Worm (Caenorhabditis elegans): Measurements from ENCODE around the gene F37B12.3.

F37B12.3 gene

ce11 chrII:9056215-9056819, 15.1 kb upstream of the F37B12.3 start (continued):
- TF ChIP-seq sdz-38 (tag; optimal IDR thresholded peaks at IDR 0.05) (no peak), snpc-1.1 (tag; optimal IDR thresholded peaks at IDR 0.05; ENCODE audit: insufficient read depth) (no peak), mxl-1 (tag; optimal IDR thresholded peaks at IDR 0.05) (no peak), F57C9.4 (tag; optimal IDR thresholded peaks at IDR 0.05) (no peak), nhr-179 (tag; optimal IDR thresholded peaks at IDR 0.05) (no peak), D2030.7 (GFP tag; IDR thresholded peaks at IDR 0.05) (peak; percentile 60; the same call in 1 of the 2 replicates), nfya-2 (GFP tag; IDR thresholded peaks at IDR 0.05) (peak; percentile 9; the same call in 1 of the 2 replicates)

- TF ChIP-seq lsl-1 (GFP tag; optimal IDR thresholded peaks at IDR 0.05) (peak; percentile 73), cebp-1 (GFP tag; IDR thresholded peaks at IDR 0.05) (0 out of 2 replicates have a peak, but pooled peaks have one; percentile 28), cebp-1 (tag; optimal IDR thresholded peaks at IDR 0.05) (peak; percentile 75), aptf-3 (GFP tag; IDR thresholded peaks at IDR 0.05) (no peak), ztf-26 (tag; optimal IDR thresholded peaks at IDR 0.05) (peak; percentile 50), rcor-1 (GFP tag; IDR thresholded peaks at IDR 0.05) (peak; percentile 64), sdz-38 (tag; optimal IDR thresholded peaks at IDR 0.05) (no peak), lag-1 (GFP tag; IDR thresholded peaks at IDR 0.05) (no peak), bed-2 (GFP tag; IDR thresholded peaks at IDR 0.05) (no peak), hlh-12 (tag; optimal IDR thresholded peaks at IDR 0.05) (no peak), C06A6.2 (GFP tag; conservative IDR thresholded peaks at IDR 0.05) (0 out of 2 replicates have a peak, but pooled peaks have one; percentile 19), hlh-26 (GFP tag; conservative IDR thresholded peaks at IDR 0.05) (no peak), snpc-3.4 (tag; optimal IDR thresholded peaks at IDR 0.05) (peak; percentile 54), tbx-9 (tag; optimal IDR thresholded peaks at IDR 0.05; ENCODE audit: borderline replicate concordance) (no peak), madf-6 (GFP tag; IDR thresholded peaks at IDR 0.05) (peak; percentile 75), nhr-80 (tag; optimal IDR thresholded peaks at IDR 0.05) (peak; percentile 53), dpff-1 (tag; optimal IDR thresholded peaks at IDR 0.05) (no peak), xnd-1 (tag; optimal IDR thresholded peaks at IDR 0.05) (peak; percentile 4), fkh-3 (tag; optimal IDR thresholded peaks at IDR 0.05) (no peak), Y53F4B.3 (GFP tag; IDR thresholded peaks at IDR 0.05) (no peak), ceh-40 (GFP tag; IDR thresholded peaks at IDR 0.05) (no peak), mxl-1 (tag; optimal IDR thresholded peaks at IDR 0.05) (no peak), nhr-27 (tag; optimal IDR thresholded peaks at IDR 0.05) (no peak), ets-4 (GFP tag; optimal IDR thresholded peaks at IDR 0.05) (no peak), zim-3 (tag; optimal IDR thresholded peaks at IDR 0.05) (no peak), mes-4 (tag; optimal IDR thresholded peaks at IDR 0.05) (no peak), hmg-20 (GFP tag; IDR thresholded peaks at IDR 0.05) (no peak), dox-1 (GFP tag; IDR thresholded peaks at IDR 0.05) (peak; percentile 92), nhr-90 (tag; optimal IDR thresholded peaks at IDR 0.05) (no peak), ztf-22 (GFP tag; optimal IDR thresholded peaks at IDR 0.05) (no peak), T26A5.8 (tag; optimal IDR thresholded peaks at IDR 0.05) (no peak), mel-28 (tag; optimal IDR thresholded peaks at IDR 0.05; ENCODE audit: borderline replicate concordance) (no peak), Y95B8A.8 (GFP tag; IDR thresholded peaks at IDR 0.05) (peak; percentile 41; the same call in 1 of the 2 replicates), ama-1 (optimal IDR thresholded peaks at IDR 0.05) (peak; percentile 19), ama-1 (GFP tag; optimal IDR thresholded peaks at IDR 0.05) (no peak), attf-6 (GFP tag; IDR thresholded peaks at IDR 0.05) (no peak), C17E4.6 (GFP tag; IDR thresholded peaks at IDR 0.05) (no peak), atf-7 (tag; optimal IDR thresholded peaks at IDR 0.05) (no peak), repo-1 (tag; optimal IDR thresholded peaks at IDR 0.05) (no peak), F33H1.4 (GFP tag; IDR thresholded peaks at IDR 0.05) (peak; percentile 65), bed-1 (GFP tag; IDR thresholded peaks at IDR 0.05) (no peak), ztf-3 (GFP tag; optimal IDR thresholded peaks at IDR 0.05) (no peak), athp-1 (tag; optimal IDR thresholded peaks at IDR 0.05) (peak; percentile 13)
Measured at ce11 chrII:9054604-9055003, 13.4 kb upstream of the F37B12.3 start, which contains the start of gene chmp-7. Gene chmp-7, plus strand, starts transcription at chrII:9054972.
